Fruit fly (Drosophila melanogaster) whole organism, embryonic: ENCODE results near the gene sff.

Source experiments
- Asciz ChIP-seq: fragments of 200-800 bp; sonication (Bioruptor generic); optimal IDR thresholded peaks from 2 replicates; lab custom pipeline; 2017; ENCODE audit warnings: missing biosample characterization, mild to moderate bottlenecking, missing genetic modification characterization, missing genetic modification reagents
- Atf-2 ChIP-seq: fragments of 200-800 bp; sonication (Bioruptor generic); optimal IDR thresholded peaks from 2 replicates; lab custom pipeline; 2016; ENCODE audit warnings: missing biosample characterization, missing genetic modification characterization
- CG10462 ChIP-seq: fragments of 200-800 bp; sonication (Bioruptor generic); optimal IDR thresholded peaks from 2 replicates; lab custom pipeline; 2016; ENCODE audit warnings: missing biosample characterization, missing genetic modification characterization
- CG10543 ChIP-seq: fragments of 200-800 bp; sonication (Bioruptor generic); optimal IDR thresholded peaks from 3 replicates; lab custom pipeline; 2017; ENCODE audit warnings: missing biosample characterization, mild to moderate bottlenecking, missing genetic modification characterization, moderate library complexity
- CG11093 ChIP-seq: fragments of 200-800 bp; sonication (Bioruptor generic); IDR thresholded peaks from 3 replicates; pipeline ENCODE4 v1.3.6; 2022; ENCODE audit warnings: missing biosample characterization, missing genetic modification characterization
- CG12155 ChIP-seq: fragments of 200-800 bp; sonication (Bioruptor generic); optimal IDR thresholded peaks from 3 replicates; lab custom pipeline; 2016; ENCODE audit warnings: missing biosample characterization, missing genetic modification characterization
- CG12236 ChIP-seq: fragments of 200-800 bp; sonication (Bioruptor generic); optimal IDR thresholded peaks from 2 replicates; lab custom pipeline; 2016; ENCODE audit warnings: missing biosample characterization, missing genetic modification characterization
- CG12659 ChIP-seq: fragments of 200-800 bp; sonication (Bioruptor generic); optimal IDR thresholded peaks from 3 replicates; lab custom pipeline; 2017; ENCODE audit warnings: mild to moderate bottlenecking, missing biosample characterization, missing genetic modification reagents, missing genetic modification characterization
- CG13775 ChIP-seq: fragments of 200-800 bp; sonication (Bioruptor generic); optimal IDR thresholded peaks from 3 replicates; lab custom pipeline; 2017; ENCODE audit warnings: missing biosample characterization, mild to moderate bottlenecking, missing genetic modification characterization
- CG15011 ChIP-seq: fragments of 200-800 bp; sonication (Bioruptor generic); optimal IDR thresholded peaks from 3 replicates; lab custom pipeline; 2018; ENCODE audit warnings: missing biosample characterization, mild to moderate bottlenecking, missing genetic modification characterization
- CG17385 ChIP-seq: fragments of 200-800 bp; sonication (Bioruptor generic); optimal IDR thresholded peaks from 3 replicates; lab custom pipeline; 2018; ENCODE audit warnings: missing biosample characterization, mild to moderate bottlenecking, missing genetic modification characterization
- CG17802 ChIP-seq: fragments of 200-800 bp; sonication (Bioruptor generic); optimal IDR thresholded peaks from 2 replicates; lab custom pipeline; 2018; ENCODE audit warnings: missing biosample characterization, mild to moderate bottlenecking, missing genetic modification characterization, moderate library complexity
- CG18262 ChIP-seq: fragments of 200-800 bp; optimal IDR thresholded peaks from 3 replicates; lab custom pipeline; 2019; ENCODE audit warnings: missing biosample characterization, mild to moderate bottlenecking, missing genetic modification characterization, moderate library complexity
- CG2202 ChIP-seq: fragments of 200-800 bp; sonication (Bioruptor generic); optimal IDR thresholded peaks from 2 replicates; lab custom pipeline; 2018; ENCODE audit warnings: missing biosample characterization, mild to moderate bottlenecking, missing genetic modification characterization
- CG4360 ChIP-seq: fragments of 200-800 bp; sonication (Bioruptor generic); IDR thresholded peaks from 2 replicates; pipeline ENCODE4 v1.3.6; 2022; ENCODE audit warnings: missing biosample characterization, missing genetic modification characterization
- CG4820 ChIP-seq: fragments of 200-800 bp; sonication (Bioruptor generic); optimal IDR thresholded peaks from 3 replicates; lab custom pipeline; 2016; ENCODE audit warnings: missing biosample characterization, missing genetic modification characterization
- CG6175 ChIP-seq: fragments of 200-800 bp; sonication (Bioruptor generic); IDR thresholded peaks from 3 replicates; pipeline ENCODE4 v1.3.6; 2022; ENCODE audit warnings: missing biosample characterization, missing genetic modification characterization
- CG6254 ChIP-seq: fragments of 200-800 bp; sonication (Bioruptor generic); optimal IDR thresholded peaks from 3 replicates; lab custom pipeline; 2017; ENCODE audit warnings: mild to moderate bottlenecking, missing biosample characterization, missing genetic modification reagents, missing genetic modification characterization
- CG7271 ChIP-seq: fragments of 200-800 bp; sonication (Bioruptor generic); optimal IDR thresholded peaks from 2 replicates; lab custom pipeline; 2018; ENCODE audit warnings: missing biosample characterization, mild to moderate bottlenecking, missing genetic modification characterization, moderate library complexity
- CG7963 ChIP-seq: fragments of 200-800 bp; sonication (Bioruptor generic); IDR thresholded peaks from 3 replicates; pipeline ENCODE4 v1.3.6; 2022; ENCODE audit warnings: missing biosample characterization, missing genetic modification characterization; ENCODE audit not compliant: partially characterized antibody
- CG8388 ChIP-seq: fragments of 200-800 bp; sonication (Bioruptor generic); optimal IDR thresholded peaks from 2 replicates; lab custom pipeline; 2019; ENCODE audit warnings: missing biosample characterization, mild to moderate bottlenecking, missing genetic modification characterization, moderate library complexity
- CG8478 ChIP-seq: fragments of >200 bp; optimal IDR thresholded peaks from 2 replicates; lab custom pipeline; 2018
- CTCF ChIP-seq: fragments of 200-800 bp; sonication (Bioruptor generic); optimal IDR thresholded peaks from 2 replicates; lab custom pipeline; 2017; ENCODE audit warnings: missing biosample characterization, mild to moderate bottlenecking, missing genetic modification characterization, moderate library complexity
- D19B ChIP-seq: fragments of 200-800 bp; sonication (Bioruptor generic); optimal IDR thresholded peaks from 2 replicates; lab custom pipeline; 2017; ENCODE audit warnings: missing biosample characterization, mild to moderate bottlenecking, missing genetic modification characterization
- E2f1 ChIP-seq: fragments of 200-800 bp; sonication (Bioruptor generic); IDR thresholded peaks from 2 replicates; pipeline ENCODE4 v1.3.6; 2022; ENCODE audit warnings: missing biosample characterization, missing genetic modification characterization
- Gsc ChIP-seq: fragments of 200-800 bp; sonication (Bioruptor generic); IDR thresholded peaks from 2 replicates; pipeline ENCODE4 v1.3.6; 2022; ENCODE audit warnings: missing biosample characterization, missing genetic modification characterization
- Hmr ChIP-seq: fragments of 200-800 bp; sonication (Bioruptor generic); optimal IDR thresholded peaks from 3 replicates; lab custom pipeline; 2017; ENCODE audit warnings: mild to moderate bottlenecking, missing biosample characterization, missing genetic modification reagents, missing genetic modification characterization
- Max ChIP-seq: fragments of 200-800 bp; sonication (Bioruptor generic); optimal IDR thresholded peaks from 2 replicates; lab custom pipeline; 2016; ENCODE audit warnings: missing biosample characterization, mild to moderate bottlenecking, missing genetic modification characterization
- Myb ChIP-seq: fragments of 200-800 bp; sonication (Bioruptor generic); optimal IDR thresholded peaks from 2 replicates; lab custom pipeline; 2016; ENCODE audit warnings: missing biosample characterization, missing genetic modification characterization
- Nf-YB ChIP-seq: fragments of 200-800 bp; sonication (Bioruptor generic); optimal IDR thresholded peaks from 3 replicates; lab custom pipeline; 2019; ENCODE audit warnings: missing biosample characterization, mild to moderate bottlenecking, missing genetic modification characterization, moderate library complexity
- Pdp1 ChIP-seq, 2 experiments: fragments of 200-800 bp; sonication (Bioruptor generic); optimal IDR thresholded peaks; 3 replicates each; lab custom pipeline; 2016; ENCODE audit warnings: missing biosample characterization in 2 of 2, missing genetic modification characterization in 2 of 2, mild to moderate bottlenecking in 1 of 2, moderate library complexity in 1 of 2
- TFAM ChIP-seq: fragments of 200-800 bp; sonication (Bioruptor generic); optimal IDR thresholded peaks from 2 replicates; lab custom pipeline; 2017; ENCODE audit warnings: missing biosample characterization, missing genetic modification characterization, inconsistent platforms
- ato ChIP-seq: fragments of 200-800 bp; sonication (Bioruptor generic); IDR thresholded peaks from 2 replicates; pipeline ENCODE4 v1.3.6; 2022; ENCODE audit warnings: missing biosample characterization, missing genetic modification characterization; ENCODE audit not compliant: partially characterized antibody
- az2 ChIP-seq: fragments of 200-800 bp; sonication (Bioruptor generic); optimal IDR thresholded peaks from 3 replicates; lab custom pipeline; 2016; ENCODE audit warnings: missing biosample characterization, missing genetic modification characterization
- bcd ChIP-seq: fragments of 200-800 bp; sonication (Bioruptor generic); optimal IDR thresholded peaks from 2 replicates; lab custom pipeline; 2017; ENCODE audit warnings: missing biosample characterization, mild to moderate bottlenecking, missing genetic modification characterization
- br ChIP-seq: fragments of >200 bp; optimal IDR thresholded peaks from 2 replicates; lab custom pipeline; 2017
- cas ChIP-seq: fragments of 200-800 bp; sonication (Bioruptor generic); IDR thresholded peaks from 2 replicates; pipeline ENCODE4 v1.3.6; 2022; ENCODE audit warnings: missing biosample characterization, missing genetic modification characterization
- chn ChIP-seq: fragments of 200-800 bp; sonication (Bioruptor generic); optimal IDR thresholded peaks from 2 replicates; lab custom pipeline; 2016; ENCODE audit warnings: missing biosample characterization, missing genetic modification characterization
- corto ChIP-seq: fragments of 200-800 bp; sonication (Bioruptor generic); optimal IDR thresholded peaks from 2 replicates; lab custom pipeline; 2016; ENCODE audit warnings: missing biosample characterization, mild to moderate bottlenecking, missing genetic modification characterization, moderate library complexity
- ewg ChIP-seq: fragments of 200-800 bp; sonication (Bioruptor generic); optimal IDR thresholded peaks from 3 replicates; lab custom pipeline; 2017; ENCODE audit warnings: mild to moderate bottlenecking, missing biosample characterization, missing genetic modification reagents, missing genetic modification characterization
- h ChIP-seq: fragments of >200 bp; optimal IDR thresholded peaks from 2 replicates; lab custom pipeline; 2017
- her ChIP-seq: fragments of 200-800 bp; sonication (Bioruptor generic); optimal IDR thresholded peaks from 2 replicates; lab custom pipeline; 2016; ENCODE audit warnings: missing biosample characterization, missing genetic modification characterization
- ken ChIP-seq: fragments of 200-800 bp; sonication (Bioruptor generic); IDR thresholded peaks from 3 replicates; pipeline ENCODE4 v1.3.6; 2022; ENCODE audit warnings: missing biosample characterization, missing genetic modification characterization
- lmd ChIP-seq: fragments of 200-800 bp; sonication (Bioruptor generic); IDR thresholded peaks from 2 replicates; pipeline ENCODE4 v1.3.6; 2022; ENCODE audit warnings: missing biosample characterization, missing genetic modification characterization
- lola ChIP-seq, 3 experiments: fragments of >200 bp in 2 of 3; fragments of 200-800 bp in 1 of 3; sonication (Bioruptor generic) in 1 of 3; optimal IDR thresholded peaks; 2 replicates each; lab custom pipeline; 2017 to 2019; ENCODE audit warnings: missing biosample characterization in 3 of 3, missing genetic modification characterization in 3 of 3, mild to moderate bottlenecking in 1 of 3, moderate library complexity in 1 of 3
- so ChIP-seq: fragments of 200-800 bp; sonication (Bioruptor generic); IDR thresholded peaks from 3 replicates; pipeline ENCODE4 v1.3.6; 2022; ENCODE audit warnings: missing biosample characterization, missing genetic modification characterization
- tgo ChIP-seq: fragments of 200-800 bp; sonication (Bioruptor generic); IDR thresholded peaks from 3 replicates; pipeline ENCODE4 v1.3.6; 2022; ENCODE audit warnings: missing biosample characterization, missing genetic modification characterization
- ttk ChIP-seq: fragments of 200-800 bp; sonication (Bioruptor generic); IDR thresholded peaks from 2 replicates; pipeline ENCODE4 v2.1.2; 2022; ENCODE audit warnings: missing biosample characterization, missing genetic modification characterization
- twi ChIP-seq: fragments of 200-800 bp; optimal IDR thresholded peaks from 2 replicates; lab custom pipeline; 2019; ENCODE audit warnings: missing biosample characterization, mild to moderate bottlenecking, missing genetic modification characterization, moderate library complexity
- zen ChIP-seq: fragments of 200-800 bp; sonication (Bioruptor generic); optimal IDR thresholded peaks from 3 replicates; lab custom pipeline; 2018; ENCODE audit warnings: missing biosample characterization, mild to moderate bottlenecking, missing genetic modification characterization, moderate library complexity
- zen2 ChIP-seq: fragments of 200-800 bp; sonication (Bioruptor generic); IDR thresholded peaks from 3 replicates; pipeline ENCODE4 v1.3.6; 2022; ENCODE audit warnings: missing biosample characterization, missing genetic modification characterization; ENCODE audit not compliant: partially characterized antibody

The sff gene

dm6 chr3L:15921043-15921621, 3.5 kb downstream of the sff start (continued):
- TF ChIP-seq CG4360 (GFP tag; lab: Robert Waterston, UW) (no peak), twi (tag; lab: Kevin White, UChicago) (no peak), CG15011 (GFP tag; lab: Kevin White, UChicago) (peak; percentile 49), CG6175 (no peak), chn (GFP tag; lab: Kevin White, UChicago) (no peak), lola (GFP tag; optimal IDR thresholded peaks at IDR 0.05; lab: Kevin White, UChicago) (no peak), CG17802 (tag; lab: Kevin White, UChicago) (no peak), her (no peak), CG12659 (GFP tag; lab: Kevin White, UChicago) (peak; percentile 63), CG10543 (GFP tag; lab: Kevin White, UChicago) (peak; percentile 76), CG7271 (tag; lab: Kevin White, UChicago) (no peak), CG12155 (no peak), ewg (GFP tag; lab: Kevin White, UChicago) (peak; percentile 81), ken (GFP tag; lab: Robert Waterston, UW) (no peak), tgo (peak; percentile 33; the same call in 2 of the 3 replicates), CG6254 (GFP tag; lab: Kevin White, UChicago) (peak; percentile 38), E2f1 (GFP tag; lab: Robert Waterston, UW) (no peak), CG17385 (peak; percentile 50), zen (tag; lab: Kevin White, UChicago) (no peak), bcd (GFP tag; lab: Kevin White, UChicago) (peak; percentile 42), CG10462 (no peak), az2 (GFP tag; lab: Kevin White, UChicago) (no peak), Pdp1 (GFP tag; optimal IDR thresholded peaks at IDR 0.05; lab: Kevin White, UChicago) (peak in 1 of 2 experiments; percentile 40), CG7963 (no peak), TFAM (no peak), Max (GFP tag; lab: Kevin White, UChicago) (no peak), Nf-YB (peak; percentile 10), Asciz (GFP tag; lab: Kevin White, UChicago) (peak; percentile 31), br (lab: Kevin White, UChicago) (no peak), CG8388 (GFP tag; lab: Kevin White, UChicago) (peak; percentile 46), Myb (no peak), Hmr (GFP tag; lab: Kevin White, UChicago) (peak; percentile 74), Gsc (GFP tag; lab: Robert Waterston, UW) (no peak), ttk (GFP tag; lab: Robert Waterston, UW) (peak; percentile 39; the same call in 1 of the 2 replicates), CG13775 (GFP tag; lab: Kevin White, UChicago) (peak; percentile 47), so (0 out of 3 replicates have a peak, but pooled peaks have one; percentile 8), h (no peak), CG2202 (no peak), CG8478 (lab: Kevin White, UChicago) (no peak), D19B (GFP tag; lab: Kevin White, UChicago) (peak; percentile 22), lmd (GFP tag; lab: Robert Waterston, UW) (0 out of 2 replicates have a peak, but pooled peaks have one; percentile 33), CTCF (no peak), zen2 (no peak), CG4820 (GFP tag; lab: Kevin White, UChicago) (no peak), CG18262 (tag; lab: Kevin White, UChicago) (peak; percentile 45), corto (no peak), Atf-2 (GFP tag; lab: Kevin White, UChicago) (no peak), CG11093 (GFP tag; lab: Robert Waterston, UW) (no peak), CG12236 (GFP tag; lab: Kevin White, UChicago) (no peak), ato (GFP tag; lab: Robert Waterston, UW) (no peak), cas (GFP tag; lab: Robert Waterston, UW) (0 out of 2 replicates have a peak, but pooled peaks have one; percentile 17)
